Worm (Caenorhabditis elegans) whole organism, dauer: ENCODE results near the gene spig-1.
"Not testable (repeated sequence)": the region's sequence is repeated elsewhere in the genome, so short reads cannot be mapped to it uniquely, and the experiment has no call there.

Experiments used
- unc-62 ChIP-seq: sonication (generic microtip); optimal IDR thresholded peaks from 2 replicates; lab custom pipeline; 2017; ENCODE audit warnings: missing biosample characterization, missing genetic modification reagents, missing genetic modification characterization

The spig-1 gene

DNA sequence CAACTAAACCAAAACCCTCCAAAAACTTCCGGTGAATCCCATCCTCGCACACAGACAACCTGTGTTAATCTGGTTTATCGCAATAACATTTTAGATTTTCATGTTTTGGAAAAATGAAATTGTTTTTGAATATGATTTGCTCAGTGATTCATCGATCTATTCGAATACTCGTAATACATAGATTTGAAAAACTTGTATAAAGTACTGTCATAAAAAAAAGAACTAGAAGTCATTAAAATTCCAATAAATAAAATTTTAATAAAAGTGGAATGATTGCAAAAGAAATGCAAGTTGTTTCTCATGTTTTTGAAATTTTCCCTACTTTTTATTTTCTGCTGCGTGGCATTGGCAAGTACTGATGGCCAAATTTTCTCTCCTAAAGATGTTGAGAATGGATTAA is 3.1 kb downstream of the spig-1 start, which contains the start of gene spig-8:
spig-8 (plus strand) TSS at position 301 of the 400 bp plus-strand sequence.
- no peak for TF ChIP-seq unc-62

ce11 chrV:7057795-7058194 is 6.3 kb downstream of the spig-1 start, which contains the start of gene Y57E12AL.2:
Gene Y57E12AL.2 (plus strand): TSS chrV:7058095.
- TF ChIP-seq unc-62, result not testable (repeated sequence)

ce11 chrV:7059350-7059749 is 7.8 kb downstream of the spig-1 start, which contains the start of gene mdt-6:
Gene mdt-6 (minus strand): TSS chrV:7059624.
- no peak for TF ChIP-seq unc-62

- no peak for TF ChIP-seq unc-62
These were observed 8.9 kb downstream of the spig-1 start, which contains the start of the genes Y57E12AL.6 and Y57E12AL.1 for ce11 chrV:7060396-7060795. Gene Y57E12AL.6 (minus strand): TSS chrV:7060470. Gene Y57E12AL.1 (plus strand): TSS chrV:7060530.

DNA sequence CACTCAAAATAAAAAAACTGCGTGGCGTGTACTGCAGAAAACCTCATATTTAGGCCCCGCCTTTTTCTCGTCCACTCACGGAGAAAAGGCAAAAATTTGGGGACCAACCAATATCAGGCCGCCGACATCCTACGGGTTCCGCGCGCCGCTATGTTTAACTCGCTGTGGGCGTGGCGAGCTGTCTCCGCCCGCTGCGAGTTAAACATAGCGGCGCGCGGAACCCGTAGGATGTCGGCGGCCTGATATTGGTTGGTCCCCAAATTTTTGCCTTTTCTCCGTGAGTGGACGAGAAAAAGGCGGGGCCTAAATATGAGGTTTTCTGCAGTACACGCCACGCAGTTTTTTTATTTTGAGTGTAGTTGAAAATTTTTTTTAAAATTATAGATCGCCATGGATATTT is 11.3 kb downstream of the spig-1 start, which contains the start of gene tmem-258:
tmem-258 (plus strand) TSS at position 385 of the 400 bp plus-strand sequence.
- TF ChIP-seq unc-62, result not testable (repeated sequence)

- no peak for TF ChIP-seq unc-62
These were observed 13.7 kb downstream of the spig-1 start, which contains the start of gene Y57E12AR.1 for ce11 chrV:7065226-7065625. Gene Y57E12AR.1 (minus strand): TSS chrV:7065326.

ce11 chrV:7068861-7069260 is 17.3 kb downstream of the spig-1 start:
- no peak for TF ChIP-seq unc-62

ce11 chrV:7069605-7070004 is 18.1 kb downstream of the spig-1 start:
- no peak for TF ChIP-seq unc-62

DNA sequence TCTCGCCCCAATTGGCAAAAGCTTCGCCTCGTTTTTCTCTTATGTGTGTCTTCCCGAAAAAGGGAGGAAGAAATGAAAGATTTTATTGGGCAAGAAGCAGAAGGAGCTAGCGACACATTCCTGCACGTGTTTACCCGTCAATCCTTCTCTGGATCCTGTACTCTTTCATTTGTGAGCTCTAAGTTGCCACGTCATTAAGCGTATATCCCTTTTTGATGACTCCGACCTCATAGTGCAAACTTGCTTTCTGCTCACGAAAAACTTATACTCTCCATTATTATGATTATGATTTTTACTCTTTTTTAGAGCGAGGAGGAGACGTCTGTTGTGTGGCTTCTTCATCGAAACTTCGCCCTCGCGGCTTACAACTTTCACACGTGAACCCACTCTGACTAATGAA is 20.8 kb downstream of the spig-1 start, which contains the start of gene F27B10.1:
F27B10.1 (plus strand) TSS at position 301 of the 400 bp plus-strand sequence.
- TF ChIP-seq unc-62, result no peak

DNA sequence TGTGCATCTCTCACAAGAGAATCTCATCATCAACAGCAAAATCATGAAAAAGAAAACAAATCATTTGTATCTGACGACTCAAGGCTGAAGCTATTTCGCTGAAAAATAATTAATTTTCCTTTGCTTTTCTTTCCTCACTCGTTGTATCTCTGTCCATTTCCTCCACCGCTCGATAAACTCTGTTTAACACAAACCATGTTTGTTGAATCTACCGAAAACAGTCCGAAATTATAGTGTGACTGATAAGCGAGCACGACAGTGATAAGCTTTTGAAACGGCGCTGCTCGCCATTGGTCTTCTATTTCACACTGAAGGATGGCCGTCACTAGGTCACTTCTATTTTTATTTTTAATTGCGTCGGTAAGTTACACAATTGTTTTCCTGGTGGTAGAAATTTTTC is 24.1 kb downstream of the spig-1 start, which contains the start of gene npa-1:
npa-1 (plus strand) TSS at position 142 of the 400 bp plus-strand sequence.
- TF ChIP-seq unc-62, result no peak

DNA sequence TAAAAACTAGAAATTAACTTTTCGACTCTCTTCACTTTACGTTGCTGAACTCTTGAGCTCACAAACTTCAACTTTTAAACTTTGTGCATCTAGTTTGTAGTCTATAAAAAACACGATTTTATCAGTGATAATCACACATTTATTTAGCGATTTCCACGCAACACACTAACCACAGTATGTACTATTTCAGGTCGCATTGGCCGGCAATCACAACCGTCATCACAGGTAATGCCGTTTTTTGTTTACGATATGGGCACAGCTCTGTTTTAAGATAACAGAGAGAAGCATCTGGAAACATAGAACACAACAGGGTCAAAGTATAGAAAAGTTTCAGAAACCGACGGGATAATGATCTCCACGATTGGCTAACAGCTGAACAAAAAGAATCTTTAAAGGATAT is 24.6 kb downstream of the spig-1 start:
- no peak for TF ChIP-seq unc-62

DNA sequence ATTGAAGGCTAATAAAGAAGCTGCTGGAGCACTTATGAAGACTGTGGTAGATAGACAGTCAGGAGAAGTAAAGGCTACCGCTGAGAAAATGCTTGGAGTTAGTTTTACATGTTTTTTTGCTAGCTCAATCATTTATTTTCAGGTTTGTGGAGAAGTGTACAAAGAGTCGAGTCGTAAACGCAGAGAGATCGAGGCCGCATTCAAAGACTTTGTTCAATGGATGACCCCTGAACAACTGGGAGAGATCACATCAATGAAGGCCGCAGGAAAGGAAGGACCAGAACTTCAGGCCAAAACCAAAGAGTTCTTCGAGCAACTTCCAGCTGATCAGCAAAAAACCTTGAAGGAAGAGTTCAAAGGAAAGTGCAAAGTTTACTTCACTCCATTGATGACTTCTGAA is 27.2 kb downstream of the spig-1 start:
- TF ChIP-seq unc-62, result no peak

ce11 chrV:7079388-7079787 is 27.9 kb downstream of the spig-1 start:
- TF ChIP-seq unc-62, result no peak

- no peak for TF ChIP-seq unc-62
These were observed 33.2 kb downstream of the spig-1 start, which contains the start of gene mys-1 for ce11 chrV:7084612-7085139. Gene mys-1 (minus strand): TSS chrV:7084662.

- no peak for TF ChIP-seq unc-62
These were observed 34.1 kb downstream of the spig-1 start, which contains the start of gene VC5.2 for ce11 chrV:7085518-7086104. Gene VC5.2 (plus strand): TSS chrV:7085956.

- TF ChIP-seq unc-62, result no peak
These were observed 35.8 kb downstream of the spig-1 start for ce11 chrV:7087340-7087739.

- no peak for TF ChIP-seq unc-62
These were observed 37.7 kb downstream of the spig-1 start for ce11 chrV:7089217-7089616.

DNA sequence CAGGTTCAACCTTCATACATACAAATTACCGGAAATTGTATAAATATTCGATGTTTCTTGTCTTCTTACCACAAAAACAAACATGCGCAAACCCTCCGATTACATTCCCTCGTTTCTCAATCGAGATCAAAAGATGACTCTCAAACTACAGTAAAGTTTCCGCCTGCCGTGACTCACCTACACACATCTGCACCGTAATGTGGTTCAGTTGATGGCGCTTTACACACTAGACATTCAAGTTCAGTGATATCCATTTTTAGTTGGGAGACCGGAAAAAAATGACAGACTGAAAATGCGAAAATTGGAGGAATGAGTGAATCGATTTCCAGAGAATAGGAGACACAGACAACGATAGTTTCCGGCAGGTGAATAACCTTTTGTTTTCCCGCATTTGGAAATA is 39.8 kb downstream of the spig-1 start, which contains the start of gene nhr-286:
nhr-286 (minus strand) TSS at position 324 of the 400 bp plus-strand sequence.
- no peak for TF ChIP-seq unc-62
